Worm (Caenorhabditis elegans) whole organism, L1 larva: Measurements from ENCODE around the gene F46H5.4.
A peak's percentile ranks its signal among the peaks of the same experiment; 100 is the strongest.

Experiments used
- C16A3.4 ChIP-seq: fragments of 150-350 bp; optimal IDR thresholded peaks from 2 replicates; lab custom pipeline; 2014; ENCODE audit warnings: missing biosample characterization, missing genetic modification characterization
- alr-1 ChIP-seq: fragments of 200-800 bp; sonication (Bioruptor generic); optimal IDR thresholded peaks from 2 replicates; lab custom pipeline; 2018; ENCODE audit warnings: borderline replicate concordance, mild to moderate bottlenecking, missing genetic modification characterization, missing compliant biosample characterization
- lin-13 ChIP-seq: fragments of 150-350 bp; optimal IDR thresholded peaks from 2 replicates; lab custom pipeline; 2014; ENCODE audit warnings: missing biosample characterization, missing genetic modification reagents, missing genetic modification characterization
- lsy-2 ChIP-seq, 2 experiments: fragments of 150-350 bp; optimal IDR thresholded peaks; 2 replicates each; lab custom pipeline; 2014; ENCODE audit warnings: missing biosample characterization in 2 of 2, missing genetic modification characterization in 2 of 2
- nhr-12 ChIP-seq: sonication (generic microtip); optimal IDR thresholded peaks from 2 replicates; lab custom pipeline; 2017; ENCODE audit warnings: missing biosample characterization, missing genetic modification characterization
- skn-1 ChIP-seq: fragments of 150-350 bp; optimal IDR thresholded peaks from 2 replicates; lab custom pipeline; 2014; ENCODE audit warnings: missing biosample characterization, missing genetic modification characterization
- snpc-4 ChIP-seq: fragments of 150-350 bp; optimal IDR thresholded peaks from 2 replicates; lab custom pipeline; 2014; ENCODE audit warnings: missing biosample characterization, missing genetic modification characterization
- tlp-1 ChIP-seq: fragments of 150-350 bp; optimal IDR thresholded peaks from 2 replicates; lab custom pipeline; 2014; ENCODE audit warnings: missing biosample characterization, missing genetic modification characterization

- TF ChIP-seq tlp-1 (tag; lab: Kevin White, UChicago) (no peak), lin-13 (GFP tag; lab: Kevin White, UChicago) (no peak), C16A3.4 (peak; percentile 33), lsy-2 (tag; optimal IDR thresholded peaks at IDR 0.05; lab: Kevin White, UChicago) (peak in 1 of 2 experiments; percentile 26), snpc-4 (tag; lab: Kevin White, UChicago) (no peak), nhr-12 (no peak), skn-1 (tag; lab: Kevin White, UChicago) (no peak), alr-1 (tag; lab: Kevin White, UChicago) (no peak)
Observed at ce11 chrX:7232158-7232822, 22.1 kb downstream of the F46H5.4 start.
